Worm (Caenorhabditis elegans): Measurements from ENCODE around the gene eri-1.
A peak's percentile ranks its signal among the peaks of the same experiment; 100 is the strongest.

Gene eri-1

ce11 chrIV:427100-427908 lies 7.5 kb upstream of the eri-1 start (continued):
- TF ChIP-seq cebp-1 (GFP tag; IDR thresholded peaks at IDR 0.05) (no peak), cebp-1 (tag; optimal IDR thresholded peaks at IDR 0.05) (peak; percentile 12), snpc-1.1 (tag; optimal IDR thresholded peaks at IDR 0.05; ENCODE audit: insufficient read depth) (peak; percentile 67), T07F8.4 (tag; optimal IDR thresholded peaks at IDR 0.05) (no peak), F10E7.11 (tag; optimal IDR thresholded peaks at IDR 0.05) (no peak), let-526 (GFP tag; IDR thresholded peaks at IDR 0.05) (no peak), ztf-18 (tag; optimal IDR thresholded peaks at IDR 0.05) (no peak), him-1 (tag; optimal IDR thresholded peaks at IDR 0.05) (no peak), snpc-4 (GFP tag; optimal IDR thresholded peaks at IDR 0.05) (peak; percentile 71), snpc-4 (tag; optimal IDR thresholded peaks at IDR 0.05) (peak in 3 of 4 experiments; percentile 80 to 95 (median 92)), C17E4.6 (GFP tag; IDR thresholded peaks at IDR 0.05) (0 out of 2 replicates have a peak, but pooled peaks have one; percentile 43), hmg-20 (GFP tag; IDR thresholded peaks at IDR 0.05) (no peak), lin-35 (GFP tag; optimal IDR thresholded peaks at IDR 0.05) (no peak), dpl-1 (GFP tag; optimal IDR thresholded peaks at IDR 0.05) (no peak), mel-28 (tag; optimal IDR thresholded peaks at IDR 0.05; ENCODE audit: borderline replicate concordance) (no peak), F39B2.1 (GFP tag; IDR thresholded peaks at IDR 0.05) (peak; percentile 83), efl-1 (GFP tag; optimal IDR thresholded peaks at IDR 0.05) (no peak), xnd-1 (tag; optimal IDR thresholded peaks at IDR 0.05) (no peak), F52B5.7 (tag; optimal IDR thresholded peaks at IDR 0.05) (no peak), K11D2.4 (GFP tag; IDR thresholded peaks at IDR 0.05) (no peak), ama-1 (optimal IDR thresholded peaks at IDR 0.05) (no peak), ama-1 (GFP tag; optimal IDR thresholded peaks at IDR 0.05) (peak; percentile 34 to 83), Y53G8AR.9 (GFP tag; conservative IDR thresholded peaks at IDR 0.05) (peak; percentile 39), madf-6 (GFP tag; IDR thresholded peaks at IDR 0.05) (peak; percentile 59), lag-1 (GFP tag; IDR thresholded peaks at IDR 0.05) (no peak), bed-1 (GFP tag; IDR thresholded peaks at IDR 0.05) (no peak), nfya-2 (GFP tag; IDR thresholded peaks at IDR 0.05) (peak; percentile 59; the same call in 1 of the 2 replicates), aptf-3 (GFP tag; IDR thresholded peaks at IDR 0.05) (no peak), dox-1 (GFP tag; IDR thresholded peaks at IDR 0.05) (no peak), sea-2 (GFP tag; IDR thresholded peaks at IDR 0.05) (no peak), rcor-1 (GFP tag; IDR thresholded peaks at IDR 0.05) (peak; percentile 68), F33H1.4 (GFP tag; IDR thresholded peaks at IDR 0.05) (no peak; the same call in 1 of the 2 replicates), rec-8 (tag; optimal IDR thresholded peaks at IDR 0.05) (peak in 1 of 2 experiments; percentile 16), B0019.2 (GFP tag; conservative IDR thresholded peaks at IDR 0.05) (no peak), attf-6 (GFP tag; IDR thresholded peaks at IDR 0.05) (0 out of 2 replicates have a peak, but pooled peaks have one; percentile 53), ztf-25 (GFP tag; IDR thresholded peaks at IDR 0.05) (no peak), lin-54 (GFP tag; optimal IDR thresholded peaks at IDR 0.05) (peak; percentile 32), repo-1 (tag; optimal IDR thresholded peaks at IDR 0.05) (no peak), mes-4 (tag; optimal IDR thresholded peaks at IDR 0.05) (no peak), gei-17 (GFP tag; optimal IDR thresholded peaks at IDR 0.05) (no peak), tlf-1 (GFP tag; optimal IDR thresholded peaks at IDR 0.05) (peak; percentile 50), nfyb-1 (GFP tag; IDR thresholded peaks at IDR 0.05) (0 out of 2 replicates have a peak, but pooled peaks have one; percentile 22), atf-7 (tag; optimal IDR thresholded peaks at IDR 0.05) (peak; percentile 17), fkh-3 (tag; optimal IDR thresholded peaks at IDR 0.05) (no peak), snpc-3.4 (tag; optimal IDR thresholded peaks at IDR 0.05) (peak; percentile 54), nhr-80 (tag; optimal IDR thresholded peaks at IDR 0.05) (no peak), sdz-38 (tag; optimal IDR thresholded peaks at IDR 0.05) (no peak), nhr-27 (tag; optimal IDR thresholded peaks at IDR 0.05) (no peak)

All from whole organism, young adult.